Worm (Caenorhabditis elegans): ENCODE results near the gene M04C3.2.

M04C3.2 gene

ce11 chrV:19470385-19470784, 21.7 kb upstream of the M04C3.2 start, which contains the start of gene Y43F8B.11:
Gene Y43F8B.11, plus strand, starts transcription at chrV:19470685.
- TF ChIP-seq pag-3 (tag; optimal IDR thresholded peaks at IDR 0.05; ENCODE audit: borderline replicate concordance) = no peak
- TF ChIP-seq nfya-1 (tag; optimal IDR thresholded peaks at IDR 0.05) = no peak
- TF ChIP-seq fax-1 (tag; optimal IDR thresholded peaks at IDR 0.05) = no peak
- no peak for TF ChIP-seq ceh-34 (tag; optimal IDR thresholded peaks at IDR 0.05)
- TF ChIP-seq ceh-22 (tag; optimal IDR thresholded peaks at IDR 0.05) = no peak
- TF ChIP-seq pqm-1 (tag; optimal IDR thresholded peaks at IDR 0.05) = no peak
- no peak for TF ChIP-seq lin-11 (tag; optimal IDR thresholded peaks at IDR 0.05)
- TF ChIP-seq ceh-31 (tag; optimal IDR thresholded peaks at IDR 0.05) = no peak
- TF ChIP-seq hlh-13 (GFP tag; optimal IDR thresholded peaks at IDR 0.05) = no peak
- no peak for TF ChIP-seq che-1 (tag; optimal IDR thresholded peaks at IDR 0.05)
- TF ChIP-seq unc-55 (GFP tag; optimal IDR thresholded peaks at IDR 0.05) = no peak
- no peak for TF ChIP-seq ama-1 (optimal IDR thresholded peaks at IDR 0.05)
- no peak for TF ChIP-seq elt-4 (tag; optimal IDR thresholded peaks at IDR 0.05)

- no peak for TF ChIP-seq pha-4 (tag; optimal IDR thresholded peaks at IDR 0.05)
- no peak for TF ChIP-seq ahr-1 (tag; optimal IDR thresholded peaks at IDR 0.05)
- TF ChIP-seq ztf-16 (tag; optimal IDR thresholded peaks at IDR 0.05) = no peak
- no peak for TF ChIP-seq ceh-34 (tag; optimal IDR thresholded peaks at IDR 0.05)
- no peak for TF ChIP-seq madf-2 (tag; optimal IDR thresholded peaks at IDR 0.05)
- TF ChIP-seq sox-2 (GFP tag; IDR thresholded peaks at IDR 0.05) = no peak
- TF ChIP-seq ceh-2 (tag; optimal IDR thresholded peaks at IDR 0.05) = no peak
Observed at ce11 chrV:19468083-19468482, 19.4 kb upstream of the M04C3.2 start, which contains the start of gene Y43F8B.12. Gene Y43F8B.12, plus strand, starts transcription at chrV:19468383.

ce11 chrV:19467574-19467973, 18.9 kb upstream of the M04C3.2 start, which contains the start of gene Y43F8B.23:
Gene Y43F8B.23, minus strand, starts transcription at chrV:19467648.
- TF ChIP-seq lim-6 (tag; optimal IDR thresholded peaks at IDR 0.05) = no peak
- TF ChIP-seq hlh-30 (tag; optimal IDR thresholded peaks at IDR 0.05; ENCODE audit: insufficient read depth) = no peak
- TF ChIP-seq C38D4.7 (GFP tag; optimal IDR thresholded peaks at IDR 0.05) = no peak
- TF ChIP-seq pha-2 (tag; optimal IDR thresholded peaks at IDR 0.05) = no peak
- TF ChIP-seq zip-5 (tag; optimal IDR thresholded peaks at IDR 0.05) = no peak
- no peak for TF ChIP-seq mec-3 (tag; optimal IDR thresholded peaks at IDR 0.05; ENCODE audit: borderline replicate concordance)
- no peak for TF ChIP-seq K02D7.2 (tag; optimal IDR thresholded peaks at IDR 0.05)
- no peak for TF ChIP-seq ceh-18 (tag; optimal IDR thresholded peaks at IDR 0.05)
- no peak for TF ChIP-seq ceh-24 (tag; optimal IDR thresholded peaks at IDR 0.05)
- no peak for TF ChIP-seq pax-1 (tag; optimal IDR thresholded peaks at IDR 0.05)
- no peak for TF ChIP-seq ceh-48 (tag; optimal IDR thresholded peaks at IDR 0.05)
- TF ChIP-seq hlh-6 (tag; optimal IDR thresholded peaks at IDR 0.05) = no peak

- TF ChIP-seq ceh-18 (tag; optimal IDR thresholded peaks at IDR 0.05) = no peak
- no peak for TF ChIP-seq K02D7.2 (tag; optimal IDR thresholded peaks at IDR 0.05)
- TF ChIP-seq ceh-14 (tag; optimal IDR thresholded peaks at IDR 0.05) = no peak
- TF ChIP-seq unc-3 (GFP tag; conservative IDR thresholded peaks at IDR 0.05) = no peak
- TF ChIP-seq unc-3 (tag; optimal IDR thresholded peaks at IDR 0.05) = no peak
- TF ChIP-seq ceh-24 (tag; optimal IDR thresholded peaks at IDR 0.05) = no peak
- no peak for TF ChIP-seq eyg-1 (tag; optimal IDR thresholded peaks at IDR 0.05)
- no peak for TF ChIP-seq ceh-2 (tag; optimal IDR thresholded peaks at IDR 0.05)
- TF ChIP-seq unc-42 (tag; optimal IDR thresholded peaks at IDR 0.05) = no peak
- no peak for TF ChIP-seq pqm-1 (tag; optimal IDR thresholded peaks at IDR 0.05)
Observed at ce11 chrV:19462612-19463011, 13.9 kb upstream of the M04C3.2 start, which contains the start of gene Y43F8B.25. Gene Y43F8B.25, plus strand, starts transcription at chrV:19462912.

- TF ChIP-seq C38D4.7 (GFP tag; optimal IDR thresholded peaks at IDR 0.05) (no peak), nhr-11 (tag; optimal IDR thresholded peaks at IDR 0.05) (no peak), unc-3 (GFP tag; conservative IDR thresholded peaks at IDR 0.05) (no peak), unc-3 (tag; optimal IDR thresholded peaks at IDR 0.05) (no peak), ets-4 (tag; optimal IDR thresholded peaks at IDR 0.05) (no peak), nfya-1 (tag; optimal IDR thresholded peaks at IDR 0.05) (no peak), pros-1 (tag; optimal IDR thresholded peaks at IDR 0.05) (no peak), ceh-9 (tag; optimal IDR thresholded peaks at IDR 0.05) (no peak), unc-42 (tag; optimal IDR thresholded peaks at IDR 0.05) (no peak), che-1 (tag; optimal IDR thresholded peaks at IDR 0.05) (no peak), sox-4 (tag; optimal IDR thresholded peaks at IDR 0.05) (no peak), zip-5 (tag; optimal IDR thresholded peaks at IDR 0.05) (no peak), Y22D7AL.16 (tag; optimal IDR thresholded peaks at IDR 0.05) (no peak), T23F11.4 (GFP tag; optimal IDR thresholded peaks at IDR 0.05) (no peak), ceh-2 (tag; optimal IDR thresholded peaks at IDR 0.05) (no peak), lin-11 (tag; optimal IDR thresholded peaks at IDR 0.05) (no peak), tbx-2 (tag; optimal IDR thresholded peaks at IDR 0.05) (no peak), npax-4 (tag; optimal IDR thresholded peaks at IDR 0.05) (no peak), unc-86 (tag; optimal IDR thresholded peaks at IDR 0.05) (no peak), ceh-45 (GFP tag; IDR thresholded peaks at IDR 0.05) (no peak)
Observed at ce11 chrV:19462020-19462419, 13.3 kb upstream of the M04C3.2 start, which contains the start of gene Y43F8B.15. Gene Y43F8B.15, minus strand, starts transcription at chrV:19462120.

Data from whole organism, late embryonic.